In the genomic region with DNA sequence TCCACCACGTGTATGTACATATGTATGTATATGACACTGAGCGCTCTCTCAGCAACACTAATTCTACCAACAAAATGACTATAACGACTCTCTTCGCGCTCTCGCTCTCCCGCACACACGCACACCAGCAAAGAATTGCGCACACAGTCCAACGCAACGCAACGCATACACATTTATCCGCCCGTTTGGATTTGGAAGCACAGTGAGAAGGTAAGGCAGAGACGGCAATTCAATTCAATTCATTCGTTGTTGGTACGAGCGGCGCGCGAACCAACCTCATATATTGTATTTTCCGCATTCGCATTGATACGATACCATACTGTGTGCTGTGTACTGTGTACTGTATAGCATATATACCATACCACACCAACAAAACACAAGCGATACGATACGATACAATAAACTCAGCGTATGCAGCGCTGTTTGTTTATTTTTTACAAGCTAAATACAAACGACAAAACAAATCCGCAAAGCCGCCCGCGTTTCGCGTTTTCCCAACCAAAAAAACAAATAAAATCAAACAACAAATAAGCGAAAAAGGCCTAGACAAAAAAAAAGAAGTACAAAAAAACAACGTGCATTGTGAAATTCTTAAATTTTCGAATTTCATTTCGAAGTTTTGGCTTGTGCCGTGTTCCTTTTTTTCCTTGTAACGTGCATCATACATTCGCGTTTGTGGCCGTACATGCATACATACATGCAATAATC, we compare ENCODE assay signal across 5 fruit fly cellular contexts.
A peak's percentile ranks its signal among the peaks of the same experiment; 100 is the strongest.
TF ChIP-seq lines count a peak whose summit lies in the region.

A gene (minus strand): TSS at position 167 of the 708 bp plus-strand sequence.
A gene (plus strand): TSS at position 179 of the 708 bp plus-strand sequence.

TF ChIP-seq in whole organism, adult, 20 proteins besides CTCF, POLR2A, EP300 and RAD21 (continued from another document):
- TF ChIP-seq Mnt (GFP tag; optimal IDR thresholded peaks at IDR 0.05; lab: Kevin White, UChicago) (peak; percentile 93), bab1 (GFP tag; optimal IDR thresholded peaks at IDR 0.05; lab: Kevin White, UChicago) (peak; percentile 24), Crg-1 (GFP tag; optimal IDR thresholded peaks at IDR 0.05; lab: Kevin White, UChicago) (no peak), cnc (optimal IDR thresholded peaks at IDR 0.05; lab: Kevin White, UChicago) (no peak)
TF ChIP-seq in whole organism, adult: peak in this region for 10.

TF ChIP-seq in whole organism, embryonic, 481 proteins besides CTCF, POLR2A, EP300 and RAD21 (continued from another document and continues in another):
- TF ChIP-seq bbx (GFP tag; IDR thresholded peaks at IDR 0.05; lab: Robert Waterston, UW; ENCODE audit: partially characterized antibody): peak; percentile 56; the same call in 1 of the 2 replicates
- peak; percentile 95 for TF ChIP-seq CG15479 (GFP tag; optimal IDR thresholded peaks at IDR 0.05; lab: Kevin White, UChicago)
- TF ChIP-seq Bgb (GFP tag; IDR thresholded peaks at IDR 0.05; lab: Robert Waterston, UW; ENCODE audit: partially characterized antibody): peak; percentile 42; the same call in 1 of the 2 replicates
- peak; percentile 18 for TF ChIP-seq Asciz (GFP tag; optimal IDR thresholded peaks at IDR 0.05; lab: Kevin White, UChicago)
- no peak for TF ChIP-seq croc (GFP tag; conservative IDR thresholded peaks at IDR 0.05; lab: Robert Waterston, UW)
- no peak for TF ChIP-seq CG1233 (GFP tag; optimal IDR thresholded peaks at IDR 0.05; lab: Kevin White, UChicago)
- no peak for TF ChIP-seq Side (GFP tag; optimal IDR thresholded peaks at IDR 0.05; lab: Kevin White, UChicago)
- TF ChIP-seq Drgx (GFP tag; IDR thresholded peaks at IDR 0.05; lab: Robert Waterston, UW): peak; percentile 8; the same call in 1 of the 2 replicates
- peak; percentile 17; the same call in 1 of the 2 replicates for TF ChIP-seq CG6689 (GFP tag; IDR thresholded peaks at IDR 0.05; lab: Robert Waterston, UW)
- peak; percentile 31 for TF ChIP-seq schlank (tag; optimal IDR thresholded peaks at IDR 0.05; lab: Kevin White, UChicago)
- no peak for TF ChIP-seq Oaz (GFP tag; IDR thresholded peaks at IDR 0.05; lab: Robert Waterston, UW)
- TF ChIP-seq CG1024 (GFP tag; IDR thresholded peaks at IDR 0.05; lab: Robert Waterston, UW): 0 out of 2 replicates have a peak, but pooled peaks have one; percentile 6
- TF ChIP-seq corto (GFP tag; optimal IDR thresholded peaks at IDR 0.05; lab: Kevin White, UChicago): peak; percentile 23
- TF ChIP-seq CG10979 (tag; optimal IDR thresholded peaks at IDR 0.05; lab: Kevin White, UChicago): no peak
- no peak for TF ChIP-seq CG4820 (GFP tag; optimal IDR thresholded peaks at IDR 0.05; lab: Kevin White, UChicago)
- no peak for TF ChIP-seq stwl (tag; optimal IDR thresholded peaks at IDR 0.05; lab: Kevin White, UChicago)
- peak; percentile 45 for TF ChIP-seq CG8924 (tag; optimal IDR thresholded peaks at IDR 0.05; lab: Kevin White, UChicago)
- peak; percentile 29 for TF ChIP-seq CG13296 (GFP tag; optimal IDR thresholded peaks at IDR 0.05; lab: Kevin White, UChicago)
- TF ChIP-seq CG17829 (tag; optimal IDR thresholded peaks at IDR 0.05; lab: Kevin White, UChicago): peak; percentile 1
- no peak for TF ChIP-seq ken (GFP tag; IDR thresholded peaks at IDR 0.05; lab: Robert Waterston, UW)
- no peak for TF ChIP-seq usp (GFP tag; optimal IDR thresholded peaks at IDR 0.05; lab: Kevin White, UChicago)
- no peak for TF ChIP-seq CG12744 (GFP tag; optimal IDR thresholded peaks at IDR 0.05; lab: Kevin White, UChicago)
- peak; percentile 95 for TF ChIP-seq chinmo (GFP tag; IDR thresholded peaks at IDR 0.05; lab: Robert Waterston, UW; ENCODE audit: partially characterized antibody)
- TF ChIP-seq grau (tag; optimal IDR thresholded peaks at IDR 0.05; lab: Kevin White, UChicago): peak; percentile 13
- TF ChIP-seq NfI (GFP tag; optimal IDR thresholded peaks at IDR 0.05; lab: Kevin White, UChicago): no peak
- TF ChIP-seq CG13624 (GFP tag; optimal IDR thresholded peaks at IDR 0.05; lab: Kevin White, UChicago): peak; percentile 33
- TF ChIP-seq row (GFP tag; IDR thresholded peaks at IDR 0.05; lab: Robert Waterston, UW): no peak
- no peak for TF ChIP-seq h (optimal IDR thresholded peaks at IDR 0.05; lab: Kevin White, UChicago)

TF ChIP-seq in whole organism, prepupa, 60 proteins besides CTCF, POLR2A, EP300 and RAD21 (continued from another document):
- TF ChIP-seq Sox102F (GFP tag; optimal IDR thresholded peaks at IDR 0.05; lab: Kevin White, UChicago) (peak; percentile 17), Ets96B (tag; optimal IDR thresholded peaks at IDR 0.05; lab: Kevin White, UChicago) (no peak), acj6 (GFP tag; optimal IDR thresholded peaks at IDR 0.05; lab: Kevin White, UChicago) (no peak), CG34406 (GFP tag; optimal IDR thresholded peaks at IDR 0.05; lab: Kevin White, UChicago) (no peak), CG6276 (GFP tag; optimal IDR thresholded peaks at IDR 0.05; lab: Kevin White, UChicago) (no peak), CG3032 (tag; optimal IDR thresholded peaks at IDR 0.05; lab: Kevin White, UChicago) (no peak), svp (GFP tag; lab: Kevin White, UChicago) (no peak), salr (GFP tag; optimal IDR thresholded peaks at IDR 0.05; lab: Kevin White, UChicago) (no peak), CG9139 (GFP tag; optimal IDR thresholded peaks at IDR 0.05; lab: Kevin White, UChicago) (no peak), CG32006 (GFP tag; optimal IDR thresholded peaks at IDR 0.05; lab: Kevin White, UChicago) (peak; percentile 10), CG15336 (GFP tag; IDR thresholded peaks at IDR 0.05; lab: Robert Waterston, UW) (no peak), CG6854 (GFP tag; optimal IDR thresholded peaks at IDR 0.05; lab: Kevin White, UChicago) (peak; percentile 13), CG31627 (GFP tag; optimal IDR thresholded peaks at IDR 0.05; lab: Kevin White, UChicago) (no peak), pdm3 (GFP tag; optimal IDR thresholded peaks at IDR 0.05; lab: Kevin White, UChicago) (no peak)
TF ChIP-seq in whole organism, prepupa: peak in this region for 11.

TF ChIP-seq in whole organism, pupa, 21 proteins besides CTCF, POLR2A, EP300 and RAD21 (continued from another document):
- peak; percentile 35; the same call in 1 of the 2 replicates for TF ChIP-seq Ets98B (GFP tag; IDR thresholded peaks at IDR 0.05; lab: Robert Waterston, UW)
- no peak for TF ChIP-seq Snoo (tag; optimal IDR thresholded peaks at IDR 0.05; lab: Kevin White, UChicago)
TF ChIP-seq in whole organism, pupa: peak in this region for 6.

TF ChIP-seq in whole organism, wandering third instar larva, 38 proteins besides CTCF, POLR2A, EP300 and RAD21 (continued from another document):
- peak; percentile 2 for TF ChIP-seq fru (GFP tag; optimal IDR thresholded peaks at IDR 0.05; lab: Kevin White, UChicago)
- no peak for TF ChIP-seq psq (GFP tag; optimal IDR thresholded peaks at IDR 0.05; lab: Kevin White, UChicago)
- TF ChIP-seq jim (GFP tag; optimal IDR thresholded peaks at IDR 0.05; lab: Kevin White, UChicago): no peak
- TF ChIP-seq foxo (GFP tag; optimal IDR thresholded peaks at IDR 0.05; lab: Kevin White, UChicago): no peak
- no peak for TF ChIP-seq ey (GFP tag; optimal IDR thresholded peaks at IDR 0.05; lab: Kevin White, UChicago)
- no peak for TF ChIP-seq dsf (GFP tag; optimal IDR thresholded peaks at IDR 0.05; lab: Kevin White, UChicago; ENCODE audit: borderline replicate concordance)
- TF ChIP-seq Sp1 (GFP tag; optimal IDR thresholded peaks at IDR 0.05; lab: Kevin White, UChicago): no peak
- TF ChIP-seq sage (GFP tag; optimal IDR thresholded peaks at IDR 0.05; lab: Kevin White, UChicago): peak; percentile 22
- peak; percentile 90 for TF ChIP-seq Dif (GFP tag; optimal IDR thresholded peaks at IDR 0.05; lab: Kevin White, UChicago; ENCODE audit: partially characterized antibody)
- no peak for TF ChIP-seq dmrt93B (GFP tag; optimal IDR thresholded peaks at IDR 0.05; lab: Kevin White, UChicago)
